Fruit fly (Drosophila melanogaster) whole organism: ENCODE data around the gene Myc.

ENCODE experiments used
- EcR ChIP-seq, 2 experiments: fragments of >200 bp; optimal IDR thresholded peaks; 2 replicates each; lab custom pipeline; 2017; ENCODE audit warnings: missing biosample characterization in 2 of 2, missing genetic modification characterization in 2 of 2, missing genetic modification reagents in 2 of 2
- pan ChIP-seq: fragments of >200 bp; optimal IDR thresholded peaks from 2 replicates; lab custom pipeline; 2017
- psq ChIP-seq: fragments of >200 bp; optimal IDR thresholded peaks from 2 replicates; lab custom pipeline; 2017
- usp ChIP-seq: fragments of >200 bp; optimal IDR thresholded peaks from 2 replicates; lab custom pipeline; 2017; ENCODE audit warnings: missing biosample characterization, missing genetic modification characterization, mixed read lengths

DNA sequence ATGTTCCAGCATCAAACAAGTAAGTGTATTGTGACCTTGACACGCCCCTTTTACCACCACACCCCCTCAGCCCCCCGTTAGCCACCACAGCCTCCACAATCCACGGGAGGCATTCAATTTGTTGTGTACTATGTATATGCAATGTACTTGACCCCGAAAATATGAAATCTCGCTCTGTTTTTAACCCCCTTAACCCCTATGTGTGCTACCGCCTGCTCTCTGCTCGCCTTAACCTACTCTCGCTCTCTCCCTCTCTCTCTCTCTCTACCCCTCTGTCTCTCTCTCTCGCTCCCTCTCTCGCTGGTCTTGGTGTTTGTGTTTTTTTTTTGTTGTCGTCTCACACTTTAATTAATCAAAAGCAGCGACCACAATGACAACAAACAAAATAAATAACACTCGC is 40.4 kb upstream of the Myc start:
- no peak for TF ChIP-seq EcR (GFP tag; optimal IDR thresholded peaks at IDR 0.05; lab: Kevin White, UChicago)
- no peak for TF ChIP-seq pan (lab: Kevin White, UChicago)
- no peak for TF ChIP-seq psq (lab: Kevin White, UChicago)
- no peak for TF ChIP-seq usp
